Fruit fly (Drosophila melanogaster) whole organism, embryonic: ENCODE measurements around the gene FucTD.

Experiments
- Atf6 ChIP-seq: fragments of 200-800 bp; sonication (Bioruptor generic); IDR thresholded peaks from 2 replicates; pipeline ENCODE4 v1.3.6; 2022; ENCODE audit warnings: missing biosample characterization, missing genetic modification characterization
- Bteb2 ChIP-seq: fragments of 200-800 bp; sonication (Bioruptor generic); optimal IDR thresholded peaks from 2 replicates; lab custom pipeline; 2016; ENCODE audit warnings: missing biosample characterization, missing genetic modification characterization
- CG10267 ChIP-seq: fragments of 200-800 bp; sonication (Bioruptor generic); optimal IDR thresholded peaks from 2 replicates; lab custom pipeline; 2018; ENCODE audit warnings: missing biosample characterization, mild to moderate bottlenecking, missing genetic modification characterization, moderate library complexity
- CG11093 ChIP-seq: fragments of 200-800 bp; sonication (Bioruptor generic); IDR thresholded peaks from 3 replicates; pipeline ENCODE4 v1.3.6; 2022; ENCODE audit warnings: missing biosample characterization, missing genetic modification characterization
- CG11247 ChIP-seq: fragments of 200-800 bp; sonication (Bioruptor generic); IDR thresholded peaks from 2 replicates; pipeline ENCODE4 v1.3.6; 2022; ENCODE audit warnings: missing biosample characterization, missing genetic modification characterization
- CG11456 ChIP-seq: fragments of 200-800 bp; sonication (Bioruptor generic); IDR thresholded peaks from 3 replicates; pipeline ENCODE4 v1.3.6; 2022; ENCODE audit warnings: missing biosample characterization, missing genetic modification characterization
- CG11695 ChIP-seq: fragments of 200-800 bp; sonication (Bioruptor generic); IDR thresholded peaks from 3 replicates; pipeline ENCODE4 v1.3.6; 2022; ENCODE audit warnings: missing biosample characterization, missing genetic modification characterization
- CG12744 ChIP-seq: fragments of 200-800 bp; sonication (Bioruptor generic); optimal IDR thresholded peaks from 2 replicates; lab custom pipeline; 2016; ENCODE audit warnings: missing biosample characterization, missing genetic modification characterization
- CG14441 ChIP-seq: fragments of 200-800 bp; sonication (Bioruptor generic); IDR thresholded peaks from 2 replicates; pipeline ENCODE4 v1.3.6; 2022; ENCODE audit warnings: missing biosample characterization, missing genetic modification characterization
- CG16779 ChIP-seq: fragments of 200-800 bp; sonication (Bioruptor generic); IDR thresholded peaks from 2 replicates; pipeline ENCODE4 v1.3.6; 2022; ENCODE audit warnings: missing biosample characterization, missing genetic modification characterization
- CG17186 ChIP-seq: fragments of 200-800 bp; sonication (Bioruptor generic); optimal IDR thresholded peaks from 3 replicates; lab custom pipeline; 2017; ENCODE audit warnings: missing biosample characterization, missing genetic modification reagents, missing genetic modification characterization
- CG17829 ChIP-seq: fragments of 200-800 bp; optimal IDR thresholded peaks from 2 replicates; lab custom pipeline; 2019; ENCODE audit warnings: missing biosample characterization, mild to moderate bottlenecking, missing genetic modification characterization, moderate library complexity
- CG17912 ChIP-seq: fragments of 200-800 bp; sonication (Bioruptor generic); optimal IDR thresholded peaks from 2 replicates; lab custom pipeline; 2018; ENCODE audit warnings: missing biosample characterization, mild to moderate bottlenecking, missing genetic modification characterization
- CG18599 ChIP-seq: fragments of 200-800 bp; sonication (Bioruptor generic); optimal IDR thresholded peaks from 3 replicates; lab custom pipeline; 2017; ENCODE audit warnings: missing biosample characterization, missing genetic modification characterization, mild to moderate bottlenecking, moderate library complexity, missing genetic modification reagents
- CG2202 ChIP-seq: fragments of 200-800 bp; sonication (Bioruptor generic); optimal IDR thresholded peaks from 2 replicates; lab custom pipeline; 2018; ENCODE audit warnings: missing biosample characterization, mild to moderate bottlenecking, missing genetic modification characterization
- CG31224 ChIP-seq: fragments of 200-800 bp; sonication (Bioruptor generic); IDR thresholded peaks from 2 replicates; pipeline ENCODE4 v1.3.6; 2022; ENCODE audit warnings: missing biosample characterization, missing genetic modification characterization
- CG3407 ChIP-seq: fragments of 200-800 bp; sonication (Bioruptor generic); optimal IDR thresholded peaks from 2 replicates; lab custom pipeline; 2018; ENCODE audit warnings: missing biosample characterization, mild to moderate bottlenecking, missing genetic modification characterization
- CG4328 ChIP-seq: fragments of 200-800 bp; sonication (Bioruptor generic); optimal IDR thresholded peaks from 3 replicates; lab custom pipeline; 2017; ENCODE audit warnings: missing biosample characterization, missing genetic modification reagents, missing genetic modification characterization
- CG4360 ChIP-seq: fragments of 200-800 bp; sonication (Bioruptor generic); IDR thresholded peaks from 2 replicates; pipeline ENCODE4 v1.3.6; 2022; ENCODE audit warnings: missing biosample characterization, missing genetic modification characterization
- CG7556 ChIP-seq: fragments of 200-800 bp; sonication (Bioruptor generic); optimal IDR thresholded peaks from 2 replicates; lab custom pipeline; 2017; ENCODE audit warnings: missing biosample characterization, mild to moderate bottlenecking, missing genetic modification characterization
- CG8281 ChIP-seq: fragments of 200-800 bp; sonication (Bioruptor generic); optimal IDR thresholded peaks from 2 replicates; lab custom pipeline; 2018; ENCODE audit warnings: missing biosample characterization, mild to moderate bottlenecking, missing genetic modification characterization, moderate library complexity
- CG8290 ChIP-seq, 3 experiments: fragments of 200-800 bp; sonication (Bioruptor generic); optimal IDR thresholded peaks; 2 replicates each; lab custom pipeline; 2016 to 2019; ENCODE audit warnings: missing biosample characterization in 3 of 3, missing genetic modification characterization in 3 of 3, mild to moderate bottlenecking in 2 of 3, moderate library complexity in 1 of 3
- CG9609 ChIP-seq: fragments of 200-800 bp; sonication (Bioruptor generic); optimal IDR thresholded peaks from 3 replicates; lab custom pipeline; 2016; ENCODE audit warnings: missing biosample characterization, missing genetic modification characterization
- Dek ChIP-seq: fragments of 200-800 bp; sonication (Bioruptor generic); optimal IDR thresholded peaks from 3 replicates; lab custom pipeline; 2019; ENCODE audit warnings: missing biosample characterization, mild to moderate bottlenecking, missing genetic modification characterization, moderate library complexity
- Drgx ChIP-seq: fragments of 200-800 bp; sonication (Bioruptor generic); IDR thresholded peaks from 2 replicates; pipeline ENCODE4 v1.3.6; 2022; ENCODE audit warnings: missing biosample characterization, missing genetic modification characterization
- E2f2 ChIP-seq: fragments of 200-800 bp; sonication (Bioruptor generic); IDR thresholded peaks from 2 replicates; pipeline ENCODE4 v1.3.6; 2022; ENCODE audit warnings: missing biosample characterization, missing genetic modification characterization
- Ets65A ChIP-seq: fragments of 200-800 bp; sonication (Bioruptor generic); peaks from one replicate; lab custom pipeline; 2016; ENCODE audit warnings: missing biosample characterization, missing genetic modification characterization
- Ets97D ChIP-seq: fragments of 200-800 bp; sonication (Bioruptor generic); optimal IDR thresholded peaks from 3 replicates; lab custom pipeline; 2016; ENCODE audit warnings: missing biosample characterization, missing genetic modification characterization
- Med ChIP-seq: fragments of 200-800 bp; sonication (Bioruptor generic); peaks from one replicate; lab custom pipeline; 2016; ENCODE audit warnings: missing biosample characterization, missing genetic modification characterization, mild to moderate bottlenecking, inconsistent platforms, moderate library complexity
- Mrtf ChIP-seq: fragments of 200-800 bp; sonication (Bioruptor generic); IDR thresholded peaks from 3 replicates; pipeline ENCODE4 v1.3.6; 2022; ENCODE audit warnings: missing biosample characterization, missing genetic modification characterization
- Nf-YA ChIP-seq: fragments of 200-800 bp; sonication (Bioruptor generic); IDR thresholded peaks from 2 replicates; pipeline ENCODE4 v1.3.6; 2022; ENCODE audit warnings: missing biosample characterization, missing genetic modification characterization
- Ravus ChIP-seq: fragments of 200-800 bp; sonication (Bioruptor generic); IDR thresholded peaks from 2 replicates; pipeline ENCODE4 v1.3.6; 2022; ENCODE audit warnings: missing biosample characterization, missing genetic modification characterization
- Sry-δ ChIP-seq: fragments of 200-800 bp; sonication (Bioruptor generic); optimal IDR thresholded peaks from 2 replicates; lab custom pipeline; 2016; ENCODE audit warnings: missing biosample characterization, missing genetic modification characterization
- ara ChIP-seq: fragments of 200-800 bp; sonication (Bioruptor generic); IDR thresholded peaks from 2 replicates; pipeline ENCODE4 v1.3.6; 2022; ENCODE audit warnings: missing biosample characterization, missing genetic modification characterization
- ash1 ChIP-seq: fragments of 200-800 bp; sonication (Bioruptor generic); optimal IDR thresholded peaks from 2 replicates; lab custom pipeline; 2018; ENCODE audit warnings: missing biosample characterization, mild to moderate bottlenecking, missing genetic modification characterization
- bcd ChIP-seq: fragments of 200-800 bp; sonication (Bioruptor generic); optimal IDR thresholded peaks from 2 replicates; lab custom pipeline; 2017; ENCODE audit warnings: missing biosample characterization, mild to moderate bottlenecking, missing genetic modification characterization
- crol ChIP-seq: fragments of 200-800 bp; sonication (Bioruptor generic); IDR thresholded peaks from 2 replicates; pipeline ENCODE4 v1.3.6; 2022; ENCODE audit warnings: missing biosample characterization, missing genetic modification characterization
- da ChIP-seq: fragments of 200-800 bp; sonication (Bioruptor generic); optimal IDR thresholded peaks from 2 replicates; lab custom pipeline; 2016; ENCODE audit warnings: missing biosample characterization, missing genetic modification characterization
- grn ChIP-seq: fragments of 200-800 bp; sonication (Bioruptor generic); optimal IDR thresholded peaks from 3 replicates; lab custom pipeline; 2017; ENCODE audit warnings: missing biosample characterization, missing genetic modification characterization
- gsb-n ChIP-seq: fragments of 200-800 bp; sonication (Bioruptor generic); optimal IDR thresholded peaks from 3 replicates; lab custom pipeline; 2018; ENCODE audit warnings: missing biosample characterization, mild to moderate bottlenecking, missing genetic modification characterization
- hkb ChIP-seq, 2 experiments: fragments of 200-800 bp in 1 of 2; fragments of >200 bp in 1 of 2; sonication (Bioruptor generic) in 1 of 2; IDR thresholded peaks in 1 of 2; optimal IDR thresholded peaks in 1 of 2; 2 replicates each; pipeline versions ENCODE4 v1.3.6 to Lab custom; 2017 to 2022; ENCODE audit warnings: missing biosample characterization in 1 of 2, missing genetic modification characterization in 1 of 2
- mld ChIP-seq: fragments of 200-800 bp; sonication (Bioruptor generic); IDR thresholded peaks from 3 replicates; pipeline ENCODE4 v1.3.6; 2022; ENCODE audit warnings: missing biosample characterization, missing genetic modification characterization; ENCODE audit not compliant: partially characterized antibody
- oc ChIP-seq: fragments of 200-800 bp; sonication (Bioruptor generic); optimal IDR thresholded peaks from 2 replicates; lab custom pipeline; 2018; ENCODE audit warnings: missing biosample characterization, mild to moderate bottlenecking, missing genetic modification characterization, moderate library complexity
- pho ChIP-seq: fragments of 200-800 bp; sonication (Bioruptor generic); optimal IDR thresholded peaks from 2 replicates; lab custom pipeline; 2016; ENCODE audit warnings: missing biosample characterization, missing genetic modification characterization
- pnt ChIP-seq: fragments of 200-800 bp; sonication (Bioruptor generic); optimal IDR thresholded peaks from 3 replicates; lab custom pipeline; 2016; ENCODE audit warnings: missing biosample characterization, missing genetic modification characterization
- ro ChIP-seq: fragments of 200-800 bp; sonication (Bioruptor generic); IDR thresholded peaks from 2 replicates; pipeline ENCODE4 v1.3.6; 2022; ENCODE audit warnings: missing biosample characterization, missing genetic modification characterization
- slou ChIP-seq: fragments of 200-800 bp; sonication (Bioruptor generic); optimal IDR thresholded peaks from 3 replicates; lab custom pipeline; 2016; ENCODE audit warnings: missing biosample characterization, missing genetic modification characterization
- stc ChIP-seq: fragments of 200-800 bp; sonication (Bioruptor generic); IDR thresholded peaks from 2 replicates; pipeline ENCODE4 v1.3.6; 2022; ENCODE audit warnings: missing biosample characterization, missing genetic modification characterization
- tio ChIP-seq: fragments of 200-800 bp; sonication (Bioruptor generic); optimal IDR thresholded peaks from 2 replicates; lab custom pipeline; 2017; ENCODE audit warnings: missing biosample characterization, missing genetic modification characterization, inconsistent platforms
- vnd ChIP-seq: fragments of 200-800 bp; sonication (Bioruptor generic); IDR thresholded peaks from 3 replicates; pipeline ENCODE4 v1.3.6; 2022; ENCODE audit warnings: missing biosample characterization, missing genetic modification characterization; ENCODE audit not compliant: partially characterized antibody
- yki ChIP-seq: fragments of >200 bp; optimal IDR thresholded peaks from 3 replicates; lab custom pipeline; 2018

FucTD gene

dm6 chr3L:1368201-1368617 lies 47.8 kb upstream of the FucTD start (continued):
- peak; percentile 74 for TF ChIP-seq CG31224 (GFP tag; lab: Robert Waterston, UW)
- TF ChIP-seq Ravus: peak; percentile 55
- no peak for TF ChIP-seq hkb (optimal IDR thresholded peaks at IDR 0.05; lab: Kevin White, UChicago)
- peak; percentile 83 for TF ChIP-seq hkb (GFP tag; IDR thresholded peaks at IDR 0.05; lab: Robert Waterston, UW)
- TF ChIP-seq CG9609 (GFP tag; lab: Kevin White, UChicago): peak; percentile 74
- TF ChIP-seq mld (GFP tag; lab: Robert Waterston, UW): no peak
- TF ChIP-seq CG7556 (GFP tag; lab: Kevin White, UChicago): peak; percentile 78
- peak; percentile 83 for TF ChIP-seq bcd (GFP tag; lab: Kevin White, UChicago)
- no peak for TF ChIP-seq vnd (GFP tag; lab: Robert Waterston, UW)
- TF ChIP-seq da: peak; percentile 66
- no peak for TF ChIP-seq yki
- peak; percentile 85 for TF ChIP-seq stc (GFP tag; lab: Robert Waterston, UW)
- 0 out of 2 replicates have a peak, but pooled peaks have one; percentile 61 for TF ChIP-seq CG16779
- peak; percentile 80 for TF ChIP-seq Mrtf (GFP tag; lab: Robert Waterston, UW)
- TF ChIP-seq ara (GFP tag; lab: Robert Waterston, UW): peak; percentile 94
- peak; percentile 88 for TF ChIP-seq CG18599 (GFP tag; lab: Kevin White, UChicago)
- TF ChIP-seq CG17829 (tag; lab: Kevin White, UChicago): peak; percentile 80
- TF ChIP-seq Atf6 (GFP tag; lab: Robert Waterston, UW): peak; percentile 82
- TF ChIP-seq Drgx (GFP tag; lab: Robert Waterston, UW): peak; percentile 51
- peak; percentile 97 for TF ChIP-seq Ets65A (GFP tag; lab: Kevin White, UChicago)
- TF ChIP-seq Sry-δ (GFP tag; lab: Kevin White, UChicago): peak; percentile 36
- TF ChIP-seq pho (GFP tag; lab: Kevin White, UChicago): peak; percentile 57
- peak; percentile 34 for TF ChIP-seq grn
- peak; percentile 72 for TF ChIP-seq Nf-YA (GFP tag; lab: Robert Waterston, UW)
- peak; percentile 77 for TF ChIP-seq pnt (GFP tag; lab: Kevin White, UChicago)
- TF ChIP-seq crol (GFP tag; lab: Robert Waterston, UW): peak; percentile 92
- peak; percentile 58 for TF ChIP-seq CG8290 (GFP tag; optimal IDR thresholded peaks at IDR 0.05; lab: Kevin White, UChicago)
- TF ChIP-seq CG8290 (tag; optimal IDR thresholded peaks at IDR 0.05; lab: Kevin White, UChicago): peak in 1 of 2 experiments; percentile 89
- no peak for TF ChIP-seq CG4328
- TF ChIP-seq CG10267 (tag; lab: Kevin White, UChicago): peak; percentile 76
- TF ChIP-seq CG14441: peak; percentile 88
- TF ChIP-seq CG3407 (GFP tag; lab: Kevin White, UChicago): peak; percentile 39
- TF ChIP-seq CG12744 (GFP tag; lab: Kevin White, UChicago): peak; percentile 46
- TF ChIP-seq CG4360 (GFP tag; lab: Robert Waterston, UW): peak; percentile 88
- TF ChIP-seq oc (tag; lab: Kevin White, UChicago): peak; percentile 73
- TF ChIP-seq slou: peak; percentile 81
- TF ChIP-seq CG17186: no peak
- peak; percentile 35 for TF ChIP-seq Bteb2 (GFP tag; lab: Kevin White, UChicago)
- TF ChIP-seq CG11456 (GFP tag; lab: Robert Waterston, UW): peak; percentile 86
- TF ChIP-seq gsb-n: peak; percentile 45
- peak; percentile 62 for TF ChIP-seq Ets97D (GFP tag; lab: Kevin White, UChicago)
- TF ChIP-seq CG11247 (GFP tag; lab: Robert Waterston, UW): peak; percentile 81
- TF ChIP-seq tio (GFP tag; lab: Kevin White, UChicago): peak; percentile 54
- no peak for TF ChIP-seq CG17912
- no peak for TF ChIP-seq ash1 (GFP tag; lab: Kevin White, UChicago)
- peak; percentile 51 for TF ChIP-seq ro (GFP tag; lab: Robert Waterston, UW)
- TF ChIP-seq CG2202 (tag; lab: Kevin White, UChicago): peak; percentile 60
- peak; percentile 50 for TF ChIP-seq Dek (tag; lab: Kevin White, UChicago)
- peak; percentile 79 for TF ChIP-seq CG11093 (GFP tag; lab: Robert Waterston, UW)
- peak; percentile 85 for TF ChIP-seq CG11695 (GFP tag; lab: Robert Waterston, UW)
- TF ChIP-seq Med (GFP tag; lab: Kevin White, UChicago): peak; percentile 98
- TF ChIP-seq CG8281 (tag; lab: Kevin White, UChicago): peak; percentile 35
- peak; percentile 57 for TF ChIP-seq E2f2 (GFP tag; lab: Robert Waterston, UW)
